Worm (Caenorhabditis elegans) whole organism, early embryonic: ENCODE measurements around the gene clec-221.

ENCODE experiments used
- F13C5.2 ChIP-seq: sonication (generic microtip); optimal IDR thresholded peaks from 2 replicates; lab custom pipeline; 2017; ENCODE audit warnings: mild to moderate bottlenecking, missing genetic modification characterization, inconsistent platforms, missing compliant biosample characterization
- ama-1 ChIP-seq: fragments of 150-350 bp; optimal IDR thresholded peaks from 2 replicates; lab custom pipeline; 2014
- ets-7 ChIP-seq: sonication (generic microtip); optimal IDR thresholded peaks from 2 replicates; lab custom pipeline; 2016; ENCODE audit warnings: missing genotype, missing genetic modification characterization, missing compliant biosample characterization

DNA sequence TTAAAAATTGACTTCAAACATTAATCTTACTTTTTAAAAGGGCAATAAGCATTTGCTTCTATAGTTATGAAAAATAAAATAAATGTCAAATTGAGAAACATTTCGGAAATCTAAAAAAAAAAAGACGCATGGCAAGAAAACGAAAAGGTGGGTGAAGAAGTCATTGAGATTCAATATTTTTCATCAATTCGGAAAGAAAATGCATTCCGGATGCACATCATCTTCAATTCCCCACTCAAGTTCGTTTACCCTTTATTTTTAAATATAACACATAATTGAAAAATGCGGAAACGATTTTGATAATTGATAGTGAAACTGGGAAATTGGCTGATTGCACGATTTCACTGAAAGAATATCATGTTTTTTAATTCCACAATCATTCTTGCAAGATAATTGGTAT lies 48.2 kb upstream of the clec-221 start, which contains the start of gene F53B7.4:
- TF ChIP-seq F13C5.2: no peak
- TF ChIP-seq ama-1 (lab: Kevin White, UChicago): no peak
- no peak for TF ChIP-seq ets-7 (tag; lab: Kevin White, UChicago)
